Fruit fly (Drosophila melanogaster): ENCODE measurements around the gene CG1677.

Gene CG1677

DNA sequence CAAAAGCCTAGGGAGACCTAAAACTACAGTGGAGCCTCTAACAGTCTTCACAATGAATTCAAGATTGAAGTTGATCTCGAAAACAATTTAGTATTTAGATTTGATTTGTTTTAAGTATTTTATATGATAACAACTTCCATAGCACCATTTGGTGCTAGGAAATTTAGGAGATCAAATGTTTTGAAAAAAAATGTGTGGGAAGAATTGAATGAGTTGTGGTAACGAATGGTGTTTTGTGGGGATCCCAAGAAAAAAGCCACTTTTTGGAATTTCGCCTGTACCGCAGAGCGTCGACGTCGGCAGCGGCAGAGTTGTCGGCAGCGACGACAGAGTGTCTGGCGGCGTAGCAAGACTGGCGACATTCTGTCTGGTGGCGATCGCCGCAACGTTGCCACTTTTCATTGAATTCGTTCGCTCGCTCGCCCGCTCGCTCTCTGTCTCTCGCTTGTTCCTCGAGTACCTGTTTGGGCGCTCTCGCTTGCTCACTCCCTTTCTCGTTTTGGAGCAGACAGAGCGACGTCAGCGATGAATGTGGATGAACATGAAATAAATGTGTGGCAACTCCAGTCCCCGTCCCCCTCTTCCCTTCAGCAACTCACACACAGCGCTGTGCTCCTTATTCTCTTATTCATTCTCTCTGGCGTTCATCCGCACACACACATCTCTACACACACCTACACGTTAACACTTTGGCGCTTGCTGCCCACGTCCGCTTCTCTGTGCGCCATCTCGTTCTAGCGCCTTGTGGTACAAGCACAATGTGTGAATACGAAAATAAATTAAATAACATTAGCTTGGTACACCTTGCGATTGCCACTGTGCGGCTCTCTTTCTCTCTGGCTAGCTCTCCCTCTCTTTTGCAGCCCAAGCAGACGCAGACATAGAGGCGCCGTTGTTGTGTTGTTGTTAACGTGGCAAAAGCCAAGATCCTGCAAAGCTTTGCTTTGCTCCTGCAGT, 105.9 kb downstream of the CG1677 start (continued):
- no peak for TF ChIP-seq Dref (GFP tag; IDR thresholded peaks at IDR 0.05)
- TF ChIP-seq sc (optimal IDR thresholded peaks at IDR 0.05), result no peak
- TF ChIP-seq sc (GFP tag; optimal IDR thresholded peaks at IDR 0.05), result no peak
- no peak for TF ChIP-seq dimm (GFP tag; IDR thresholded peaks at IDR 0.05)
- TF ChIP-seq Max (GFP tag; optimal IDR thresholded peaks at IDR 0.05), result no peak
- no peak for TF ChIP-seq CG15479 (GFP tag; optimal IDR thresholded peaks at IDR 0.05)
- TF ChIP-seq Xrp1 (GFP tag; IDR thresholded peaks at IDR 0.05), result peak; percentile 55
- 0 out of 2 replicates have a peak, but pooled peaks have one; percentile 26 for TF ChIP-seq bowl (GFP tag; IDR thresholded peaks at IDR 0.05)
- TF ChIP-seq zfh1 (GFP tag; IDR thresholded peaks at IDR 0.05), result no peak; the same call in 2 of the 3 replicates
- peak; percentile 30; the same call in 1 of the 2 replicates for TF ChIP-seq sna (GFP tag; IDR thresholded peaks at IDR 0.05; ENCODE audit: partially characterized antibody)
- no peak for TF ChIP-seq CG2116 (GFP tag; optimal IDR thresholded peaks at IDR 0.05)
- no peak for TF ChIP-seq exex (tag; optimal IDR thresholded peaks at IDR 0.05)
- no peak for TF ChIP-seq CG4360 (GFP tag; IDR thresholded peaks at IDR 0.05)
- no peak for TF ChIP-seq CG9797 (GFP tag; optimal IDR thresholded peaks at IDR 0.05)
- TF ChIP-seq so (GFP tag; IDR thresholded peaks at IDR 0.05), result peak; percentile 24; the same call in 1 of the 3 replicates
- TF ChIP-seq Kr (GFP tag; optimal IDR thresholded peaks at IDR 0.05), result no peak
- no peak for TF ChIP-seq eve (GFP tag; optimal IDR thresholded peaks at IDR 0.05)
- peak; percentile 10 for TF ChIP-seq pum (GFP tag; optimal IDR thresholded peaks at IDR 0.05)
- peak; percentile 45 for TF ChIP-seq E2f1 (GFP tag; IDR thresholded peaks at IDR 0.05)
- peak; percentile 22 for TF ChIP-seq Nf-YC (tag; optimal IDR thresholded peaks at IDR 0.05)
- TF ChIP-seq lilli (GFP tag; optimal IDR thresholded peaks at IDR 0.05), result peak; percentile 41
- no peak for TF ChIP-seq ci (GFP tag; IDR thresholded peaks at IDR 0.05)
- TF ChIP-seq CG9727 (GFP tag; optimal IDR thresholded peaks at IDR 0.05), result peak; percentile 21
- 0 out of 2 replicates have a peak, but pooled peaks have one; percentile 27 for TF ChIP-seq CG4404 (GFP tag; IDR thresholded peaks at IDR 0.05)
- peak; percentile 18 for TF ChIP-seq dmrt11E (tag; optimal IDR thresholded peaks at IDR 0.05)
- no peak for TF ChIP-seq GATAe (GFP tag; conservative IDR thresholded peaks at IDR 0.05)
- no peak for TF ChIP-seq odd (GFP tag; optimal IDR thresholded peaks at IDR 0.05)
- peak; percentile 23; the same call in 2 of the 3 replicates for TF ChIP-seq Aef1 (GFP tag; IDR thresholded peaks at IDR 0.05)
- no peak for TF ChIP-seq pros (GFP tag; optimal IDR thresholded peaks at IDR 0.05)
- peak; percentile 37 for TF ChIP-seq org-1 (GFP tag; optimal IDR thresholded peaks at IDR 0.05)
- peak; percentile 38 for TF ChIP-seq ems (GFP tag; optimal IDR thresholded peaks at IDR 0.05)
- no peak for TF ChIP-seq CG17568 (GFP tag; optimal IDR thresholded peaks at IDR 0.05)
- TF ChIP-seq nom (GFP tag; optimal IDR thresholded peaks at IDR 0.05), result no peak
- peak; percentile 18 for TF ChIP-seq CG16815 (GFP tag; optimal IDR thresholded peaks at IDR 0.05)
- no peak for TF ChIP-seq crp (GFP tag; optimal IDR thresholded peaks at IDR 0.05)
- TF ChIP-seq insv (GFP tag; optimal IDR thresholded peaks at IDR 0.05), result no peak
- 0 out of 2 replicates have a peak, but pooled peaks have one; percentile 15 for TF ChIP-seq amos (GFP tag; IDR thresholded peaks at IDR 0.05; ENCODE audit: partially characterized antibody)
- TF ChIP-seq row (GFP tag; IDR thresholded peaks at IDR 0.05), result peak; percentile 62
- TF ChIP-seq CG12104 (GFP tag; optimal IDR thresholded peaks at IDR 0.05), result no peak
- TF ChIP-seq Usf (GFP tag; optimal IDR thresholded peaks at IDR 0.05), result no peak
- TF ChIP-seq CG7987 (GFP tag; optimal IDR thresholded peaks at IDR 0.05), result no peak
- TF ChIP-seq CG6765 (GFP tag; optimal IDR thresholded peaks at IDR 0.05), result no peak
- TF ChIP-seq CG2875 (GFP tag; optimal IDR thresholded peaks at IDR 0.05), result no peak
- TF ChIP-seq al (GFP tag; IDR thresholded peaks at IDR 0.05), result peak; percentile 41; the same call in 1 of the 2 replicates
- TF ChIP-seq Atf3 (GFP tag; optimal IDR thresholded peaks at IDR 0.05), result no peak
- peak; percentile 21 for TF ChIP-seq CG8944 (GFP tag; optimal IDR thresholded peaks at IDR 0.05)
- TF ChIP-seq sima (GFP tag; optimal IDR thresholded peaks at IDR 0.05), result no peak
- no peak for TF ChIP-seq Hr78 (GFP tag; optimal IDR thresholded peaks at IDR 0.05)

All from whole organism, embryonic.